Worm (Caenorhabditis elegans): Measurements from ENCODE around the gene fbxb-63.

ce11 chrV:19282314-19282713 is 21.2 kb downstream of the fbxb-63 start, which contains the start of gene fbxb-117:
- TF ChIP-seq Y22D7AL.16 (tag; optimal IDR thresholded peaks at IDR 0.05) (no peak), nhr-11 (tag; optimal IDR thresholded peaks at IDR 0.05) (no peak), fkh-10 (GFP tag; optimal IDR thresholded peaks at IDR 0.05) (no peak), nhr-232 (tag; optimal IDR thresholded peaks at IDR 0.05) (no peak)
